Fruit fly (Drosophila melanogaster) whole organism, embryonic: Measurements from ENCODE around the gene Vha16-3.

Experiments
- Abd-B ChIP-seq: fragments of 200-800 bp; sonication (Bioruptor generic); optimal IDR thresholded peaks from 2 replicates; lab custom pipeline; 2018; ENCODE audit warnings: missing biosample characterization, mild to moderate bottlenecking, missing genetic modification characterization, moderate library complexity
- Atf-2 ChIP-seq: fragments of 200-800 bp; sonication (Bioruptor generic); optimal IDR thresholded peaks from 2 replicates; lab custom pipeline; 2016; ENCODE audit warnings: missing biosample characterization, missing genetic modification characterization
- BEAF-32 ChIP-seq: fragments of 200-800 bp; sonication (Bioruptor generic); optimal IDR thresholded peaks from 3 replicates; lab custom pipeline; 2017; ENCODE audit warnings: missing biosample characterization, missing genetic modification characterization, mild to moderate bottlenecking, moderate library complexity, missing genetic modification reagents
- CG11093 ChIP-seq: fragments of 200-800 bp; sonication (Bioruptor generic); IDR thresholded peaks from 3 replicates; pipeline ENCODE4 v1.3.6; 2022; ENCODE audit warnings: missing biosample characterization, missing genetic modification characterization
- CG11504 ChIP-seq: fragments of 200-800 bp; sonication (Bioruptor generic); optimal IDR thresholded peaks from 3 replicates; lab custom pipeline; 2019; ENCODE audit warnings: missing biosample characterization, mild to moderate bottlenecking, missing genetic modification characterization, moderate library complexity
- CG13287 ChIP-seq: fragments of 200-800 bp; sonication (Bioruptor generic); IDR thresholded peaks from 2 replicates; pipeline ENCODE4 v1.3.6; 2022; ENCODE audit warnings: missing biosample characterization, missing genetic modification characterization; ENCODE audit not compliant: partially characterized antibody
- CG13775 ChIP-seq: fragments of 200-800 bp; sonication (Bioruptor generic); optimal IDR thresholded peaks from 3 replicates; lab custom pipeline; 2017; ENCODE audit warnings: missing biosample characterization, mild to moderate bottlenecking, missing genetic modification characterization
- CG14710 ChIP-seq: fragments of 200-800 bp; sonication (Bioruptor generic); optimal IDR thresholded peaks from 3 replicates; lab custom pipeline; 2019; ENCODE audit warnings: missing biosample characterization, mild to moderate bottlenecking, missing genetic modification characterization, moderate library complexity
- CG15601 ChIP-seq: fragments of 200-800 bp; sonication (Bioruptor generic); optimal IDR thresholded peaks from 3 replicates; lab custom pipeline; 2019; ENCODE audit warnings: missing biosample characterization, mild to moderate bottlenecking, missing genetic modification characterization, moderate library complexity
- CG1792 ChIP-seq: fragments of 200-800 bp; sonication (Bioruptor generic); optimal IDR thresholded peaks from 2 replicates; lab custom pipeline; 2016; ENCODE audit warnings: missing biosample characterization, missing genetic modification characterization
- CG2199 ChIP-seq: fragments of 200-800 bp; sonication (Bioruptor generic); IDR thresholded peaks from 3 replicates; pipeline ENCODE4 v1.3.6; 2022; ENCODE audit warnings: missing biosample characterization, missing genetic modification characterization
- CG30020 ChIP-seq: fragments of 200-800 bp; optimal IDR thresholded peaks from 2 replicates; lab custom pipeline; 2019; ENCODE audit warnings: missing biosample characterization, mild to moderate bottlenecking, missing genetic modification characterization, moderate library complexity
- CG42726 ChIP-seq: fragments of 200-800 bp; sonication (Bioruptor generic); IDR thresholded peaks from 2 replicates; pipeline ENCODE4 v1.3.6; 2022; ENCODE audit warnings: missing biosample characterization, missing genetic modification characterization; ENCODE audit not compliant: partially characterized antibody
- CG4328 ChIP-seq: fragments of 200-800 bp; sonication (Bioruptor generic); optimal IDR thresholded peaks from 3 replicates; lab custom pipeline; 2017; ENCODE audit warnings: missing biosample characterization, missing genetic modification reagents, missing genetic modification characterization
- CG5180 ChIP-seq: fragments of 200-800 bp; sonication (Bioruptor generic); optimal IDR thresholded peaks from 3 replicates; lab custom pipeline; 2017; ENCODE audit warnings: missing biosample characterization, missing genetic modification characterization, mild to moderate bottlenecking, moderate library complexity, missing genetic modification reagents
- CG6654 ChIP-seq: fragments of 200-800 bp; sonication (Bioruptor generic); optimal IDR thresholded peaks from 2 replicates; lab custom pipeline; 2017; ENCODE audit warnings: missing biosample characterization, mild to moderate bottlenecking, missing genetic modification characterization
- CG6791 ChIP-seq: fragments of 200-800 bp; sonication (Bioruptor generic); IDR thresholded peaks from 3 replicates; pipeline ENCODE4 v1.3.6; 2022; ENCODE audit warnings: missing biosample characterization, missing genetic modification characterization; ENCODE audit not compliant: partially characterized antibody
- CG8478 ChIP-seq: fragments of >200 bp; optimal IDR thresholded peaks from 2 replicates; lab custom pipeline; 2018
- CG9727 ChIP-seq: fragments of 200-800 bp; sonication (Bioruptor generic); optimal IDR thresholded peaks from 3 replicates; lab custom pipeline; 2017; ENCODE audit warnings: missing biosample characterization, mild to moderate bottlenecking, missing genetic modification characterization
- CoRest ChIP-seq: fragments of 200-800 bp; sonication (Bioruptor generic); optimal IDR thresholded peaks from 3 replicates; lab custom pipeline; 2018; ENCODE audit warnings: missing biosample characterization, mild to moderate bottlenecking, missing genetic modification characterization, moderate library complexity
- Dek ChIP-seq: fragments of 200-800 bp; sonication (Bioruptor generic); optimal IDR thresholded peaks from 3 replicates; lab custom pipeline; 2019; ENCODE audit warnings: missing biosample characterization, mild to moderate bottlenecking, missing genetic modification characterization, moderate library complexity
- Dp ChIP-seq: fragments of 200-800 bp; sonication (Bioruptor generic); optimal IDR thresholded peaks from 2 replicates; lab custom pipeline; 2018; ENCODE audit warnings: missing biosample characterization, mild to moderate bottlenecking, missing genetic modification characterization, moderate library complexity
- E2f1 ChIP-seq: fragments of 200-800 bp; sonication (Bioruptor generic); IDR thresholded peaks from 2 replicates; pipeline ENCODE4 v1.3.6; 2022; ENCODE audit warnings: missing biosample characterization, missing genetic modification characterization
- GATAe ChIP-seq: fragments of 200-800 bp; sonication (Bioruptor generic); conservative IDR thresholded peaks from 2 replicates; pipeline ENCODE4 v1.3.6; 2022; ENCODE audit warnings: missing biosample characterization, missing genetic modification characterization
- H15 ChIP-seq: fragments of 200-800 bp; sonication (Bioruptor generic); IDR thresholded peaks from 3 replicates; pipeline ENCODE4 v1.3.6; 2022; ENCODE audit warnings: missing biosample characterization, missing genetic modification characterization
- HLHmδ ChIP-seq: fragments of 200-800 bp; sonication (Bioruptor generic); optimal IDR thresholded peaks from 2 replicates; lab custom pipeline; 2018; ENCODE audit warnings: missing biosample characterization, mild to moderate bottlenecking, missing genetic modification characterization, moderate library complexity
- Hmx ChIP-seq: fragments of 200-800 bp; sonication (Bioruptor generic); optimal IDR thresholded peaks from 2 replicates; lab custom pipeline; 2016; ENCODE audit warnings: missing biosample characterization, missing genetic modification characterization
- Meics ChIP-seq: fragments of 200-800 bp; sonication (Bioruptor generic); optimal IDR thresholded peaks from 2 replicates; lab custom pipeline; 2017; ENCODE audit warnings: missing biosample characterization, mild to moderate bottlenecking, missing genetic modification characterization
- Myb ChIP-seq: fragments of 200-800 bp; sonication (Bioruptor generic); optimal IDR thresholded peaks from 2 replicates; lab custom pipeline; 2016; ENCODE audit warnings: missing biosample characterization, missing genetic modification characterization
- Nf-YA ChIP-seq: fragments of 200-800 bp; sonication (Bioruptor generic); IDR thresholded peaks from 2 replicates; pipeline ENCODE4 v1.3.6; 2022; ENCODE audit warnings: missing biosample characterization, missing genetic modification characterization
- Scr ChIP-seq: fragments of 200-800 bp; sonication (Bioruptor generic); IDR thresholded peaks from 2 replicates; pipeline ENCODE4 v1.3.6; 2022; ENCODE audit warnings: missing biosample characterization, missing genetic modification characterization; ENCODE audit not compliant: partially characterized antibody
- Xrp1 ChIP-seq: fragments of 200-800 bp; sonication (Bioruptor generic); IDR thresholded peaks from 2 replicates; pipeline ENCODE4 v1.3.6; 2022; ENCODE audit warnings: missing biosample characterization, missing genetic modification characterization
- chinmo ChIP-seq: fragments of 200-800 bp; sonication (Bioruptor generic); IDR thresholded peaks from 4 replicates; pipeline ENCODE4 v1.3.6; 2022; ENCODE audit warnings: missing biosample characterization, missing genetic modification characterization; ENCODE audit not compliant: partially characterized antibody
- dimm ChIP-seq: fragments of 200-800 bp; sonication (Bioruptor generic); IDR thresholded peaks from 2 replicates; pipeline ENCODE4 v1.3.6; 2022; ENCODE audit warnings: missing biosample characterization, missing genetic modification characterization
- ems ChIP-seq: fragments of 200-800 bp; sonication (Bioruptor generic); optimal IDR thresholded peaks from 3 replicates; lab custom pipeline; 2016; ENCODE audit warnings: missing biosample characterization, missing genetic modification characterization
- fd102C ChIP-seq: fragments of 200-800 bp; sonication (Bioruptor generic); optimal IDR thresholded peaks from 2 replicates; lab custom pipeline; 2018; ENCODE audit warnings: missing biosample characterization, mild to moderate bottlenecking, missing genetic modification characterization, moderate library complexity
- ind ChIP-seq: fragments of 200-800 bp; sonication (Bioruptor generic); optimal IDR thresholded peaks from 3 replicates; lab custom pipeline; 2016; ENCODE audit warnings: missing biosample characterization, missing genetic modification characterization
- jigr1 ChIP-seq: fragments of 200-800 bp; sonication (Bioruptor generic); IDR thresholded peaks from 3 replicates; pipeline ENCODE4 v1.3.6; 2022; ENCODE audit warnings: missing biosample characterization, missing genetic modification characterization
- ken ChIP-seq: fragments of 200-800 bp; sonication (Bioruptor generic); IDR thresholded peaks from 3 replicates; pipeline ENCODE4 v1.3.6; 2022; ENCODE audit warnings: missing biosample characterization, missing genetic modification characterization
- kni ChIP-seq: fragments of 200-800 bp; sonication (Bioruptor generic); optimal IDR thresholded peaks from 3 replicates; lab custom pipeline; 2017; ENCODE audit warnings: mild to moderate bottlenecking, missing biosample characterization, missing genetic modification reagents, missing genetic modification characterization
- knrl ChIP-seq: fragments of 200-800 bp; sonication (Bioruptor generic); IDR thresholded peaks from 3 replicates; pipeline ENCODE4 v1.3.6; 2022; ENCODE audit warnings: missing biosample characterization, missing genetic modification characterization; ENCODE audit not compliant: partially characterized antibody
- mld ChIP-seq: fragments of 200-800 bp; sonication (Bioruptor generic); IDR thresholded peaks from 3 replicates; pipeline ENCODE4 v1.3.6; 2022; ENCODE audit warnings: missing biosample characterization, missing genetic modification characterization; ENCODE audit not compliant: partially characterized antibody
- peb ChIP-seq: fragments of 200-800 bp; sonication (Bioruptor generic); IDR thresholded peaks from 2 replicates; pipeline ENCODE4 v1.3.6; 2022; ENCODE audit warnings: missing biosample characterization, missing genetic modification characterization
- pzg ChIP-seq: fragments of 200-800 bp; sonication (Bioruptor generic); optimal IDR thresholded peaks from 3 replicates; lab custom pipeline; 2018; ENCODE audit warnings: missing biosample characterization, mild to moderate bottlenecking, missing genetic modification characterization, moderate library complexity
- rib ChIP-seq: fragments of 200-800 bp; sonication (Bioruptor generic); IDR thresholded peaks from 2 replicates; pipeline ENCODE4 v1.3.6; 2022; ENCODE audit warnings: missing biosample characterization, missing genetic modification characterization
- salm ChIP-seq: fragments of 200-800 bp; sonication (Bioruptor generic); optimal IDR thresholded peaks from 2 replicates; lab custom pipeline; 2018; ENCODE audit warnings: missing biosample characterization, mild to moderate bottlenecking, missing genetic modification characterization
- shn ChIP-seq: fragments of 200-800 bp; sonication (Bioruptor generic); optimal IDR thresholded peaks from 3 replicates; lab custom pipeline; 2016; ENCODE audit warnings: missing biosample characterization, missing genetic modification characterization
- slou ChIP-seq: fragments of 200-800 bp; sonication (Bioruptor generic); optimal IDR thresholded peaks from 3 replicates; lab custom pipeline; 2016; ENCODE audit warnings: missing biosample characterization, missing genetic modification characterization
- sug ChIP-seq: fragments of 200-800 bp; optimal IDR thresholded peaks from 2 replicates; lab custom pipeline; 2019; ENCODE audit warnings: missing biosample characterization, mild to moderate bottlenecking, missing genetic modification characterization, moderate library complexity
- unpg ChIP-seq: fragments of 200-800 bp; sonication (Bioruptor generic); optimal IDR thresholded peaks from 3 replicates; lab custom pipeline; 2018; ENCODE audit warnings: missing biosample characterization, mild to moderate bottlenecking, missing genetic modification characterization, moderate library complexity
- z ChIP-seq: fragments of 200-800 bp; sonication (Bioruptor generic); IDR thresholded peaks from 3 replicates; pipeline ENCODE4 v1.3.6; 2022; ENCODE audit warnings: missing biosample characterization, missing genetic modification characterization

Vha16-3 gene

DNA sequence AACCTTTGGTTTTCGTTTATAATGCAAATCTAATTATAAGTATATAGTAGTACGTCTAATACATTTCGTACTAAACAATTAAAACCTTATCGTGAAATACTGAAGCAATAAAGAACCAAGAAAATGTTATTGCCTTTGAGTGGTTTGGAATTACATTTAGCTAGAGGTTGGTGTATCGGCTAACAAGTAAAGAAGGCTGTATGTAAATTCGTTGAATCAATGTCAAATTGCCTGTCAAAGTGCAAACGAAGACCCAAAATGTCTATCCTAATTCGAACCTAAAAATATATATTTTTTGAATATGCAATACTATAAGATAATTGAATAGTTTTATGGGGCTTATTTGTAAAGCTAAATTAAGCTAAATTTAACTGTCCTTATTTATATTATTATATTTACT is 38.2 kb downstream of the Vha16-3 start (continued):
- TF ChIP-seq ind (GFP tag; lab: Kevin White, UChicago) (no peak), CG11093 (no peak), mld (GFP tag; lab: Robert Waterston, UW) (no peak), CG1792 (no peak), dimm (GFP tag; lab: Robert Waterston, UW) (no peak), z (GFP tag; lab: Robert Waterston, UW) (peak; percentile 81), Abd-B (GFP tag; lab: Kevin White, UChicago) (peak; percentile 64), CG9727 (GFP tag; lab: Kevin White, UChicago) (no peak), Dp (GFP tag; lab: Kevin White, UChicago) (peak; percentile 10), ken (no peak), CG13775 (GFP tag; lab: Kevin White, UChicago) (no peak), Dek (tag; lab: Kevin White, UChicago) (peak; percentile 39), CG2199 (GFP tag; lab: Robert Waterston, UW) (peak; percentile 89), CG8478 (lab: Kevin White, UChicago) (no peak), shn (GFP tag; lab: Kevin White, UChicago) (no peak), Myb (GFP tag; lab: Kevin White, UChicago) (no peak), Hmx (no peak), knrl (GFP tag; lab: Robert Waterston, UW) (0 out of 3 replicates have a peak, but pooled peaks have one; percentile 29), Atf-2 (GFP tag; lab: Kevin White, UChicago) (no peak), unpg (GFP tag; lab: Kevin White, UChicago) (no peak), ems (no peak), sug (tag; lab: Kevin White, UChicago) (peak; percentile 22), Meics (GFP tag; lab: Kevin White, UChicago) (no peak), Nf-YA (GFP tag; lab: Robert Waterston, UW) (no peak), H15 (GFP tag; lab: Robert Waterston, UW) (no peak), CG5180 (GFP tag; lab: Kevin White, UChicago) (no peak), CG15601 (tag; lab: Kevin White, UChicago) (peak; percentile 24), kni (GFP tag; lab: Kevin White, UChicago) (no peak), CoRest (tag; lab: Kevin White, UChicago) (peak; percentile 23), CG6654 (GFP tag; lab: Kevin White, UChicago) (no peak), pzg (GFP tag; lab: Kevin White, UChicago) (peak; percentile 13), GATAe (GFP tag; lab: Robert Waterston, UW) (no peak), fd102C (GFP tag; lab: Kevin White, UChicago) (no peak), CG4328 (GFP tag; lab: Kevin White, UChicago) (no peak), peb (GFP tag; lab: Robert Waterston, UW) (no peak), Xrp1 (GFP tag; lab: Robert Waterston, UW) (no peak), slou (GFP tag; lab: Kevin White, UChicago) (no peak), jigr1 (GFP tag; lab: Robert Waterston, UW) (no peak), salm (no peak), CG13287 (GFP tag; lab: Robert Waterston, UW) (peak; percentile 50), BEAF-32 (GFP tag; lab: Kevin White, UChicago) (peak; percentile 31), HLHmδ (GFP tag; lab: Kevin White, UChicago) (no peak), CG30020 (tag; lab: Kevin White, UChicago) (no peak), CG6791 (GFP tag; lab: Robert Waterston, UW) (no peak), Scr (0 out of 2 replicates have a peak, but pooled peaks have one; percentile 20), CG14710 (tag; lab: Kevin White, UChicago) (peak; percentile 12), CG11504 (tag; lab: Kevin White, UChicago) (peak; percentile 22), rib (GFP tag; lab: Robert Waterston, UW) (no peak), CG42726 (no peak), E2f1 (GFP tag; lab: Robert Waterston, UW) (no peak), chinmo (GFP tag; lab: Robert Waterston, UW) (0 out of 4 replicates have a peak, but pooled peaks have one; percentile 38)
